Worm (Caenorhabditis elegans): ENCODE results near the gene puf-11.

ce11 chrIV:6421183-6421635, at the start of gene puf-11:
- TF ChIP-seq sea-1 (GFP tag; conservative IDR thresholded peaks at IDR 0.05) = no peak
- TF ChIP-seq tbx-37 (GFP tag; conservative IDR thresholded peaks at IDR 0.05) = no peak
